Worm (Caenorhabditis elegans): ENCODE data around the gene nas-1.
"Not testable (repeated sequence)": the region's sequence is repeated elsewhere in the genome, so short reads cannot be mapped to it uniquely, and the experiment has no call there.

DNA sequence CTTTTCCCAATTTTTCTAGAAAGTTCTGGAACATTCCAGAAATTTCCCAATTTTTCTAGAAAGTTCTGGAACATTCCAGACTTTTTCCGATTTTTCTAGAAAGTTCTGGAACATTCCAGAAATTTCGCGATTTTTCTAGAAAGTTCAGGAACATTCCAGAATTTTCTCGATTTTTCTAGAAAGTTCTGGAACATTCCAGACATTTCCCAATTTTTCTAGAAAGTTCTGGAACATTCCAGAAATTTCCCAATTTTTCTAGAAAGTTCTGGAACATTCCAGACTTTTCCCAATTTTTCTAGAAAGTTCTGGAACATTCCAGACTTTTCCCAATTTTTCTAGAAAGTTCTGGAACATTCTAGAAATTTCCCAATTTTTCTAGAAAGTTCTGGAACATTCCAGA, 41.8 kb downstream of the nas-1 start:
- TF ChIP-seq nhr-237 (tag; optimal IDR thresholded peaks at IDR 0.05); sdz-12 (GFP tag; optimal IDR thresholded peaks at IDR 0.05): not testable (repeated sequence)

All from whole organism, L4 larva.